3 worm cellular contexts compared by ENCODE assay signal in genomic region chrX:4123368-4123767, ce11.
A peak's percentile ranks its signal among the peaks of the same experiment; 100 is the strongest.
TF ChIP-seq lines count a peak whose summit lies in the region.

No protein-coding gene starts in this region.

TF ChIP-seq in whole organism, L1 larva, 84 proteins besides CTCF, POLR2A, EP300 and RAD21:
- TF ChIP-seq C16A3.4 (tag; optimal IDR thresholded peaks at IDR 0.05; lab: Kevin White, UChicago), result no peak
- TF ChIP-seq tbx-2 (tag; optimal IDR thresholded peaks at IDR 0.05; lab: Kevin White, UChicago), result peak; percentile 18
- TF ChIP-seq fkh-8 (tag; optimal IDR thresholded peaks at IDR 0.05; lab: Kevin White, UChicago), result peak; percentile 9
- no peak for TF ChIP-seq ama-1 (optimal IDR thresholded peaks at IDR 0.05; lab: Kevin White, UChicago)
- peak; percentile 64 for TF ChIP-seq lin-14 (GFP tag; optimal IDR thresholded peaks at IDR 0.05; lab: Kevin White, UChicago)
- TF ChIP-seq fkh-10 (GFP tag; optimal IDR thresholded peaks at IDR 0.05; lab: Kevin White, UChicago), result peak; percentile 13
- TF ChIP-seq snpc-4 (tag; optimal IDR thresholded peaks at IDR 0.05; lab: Kevin White, UChicago), result no peak
- no peak for TF ChIP-seq sox-4 (tag; optimal IDR thresholded peaks at IDR 0.05; lab: Kevin White, UChicago)
- peak; percentile 6 for TF ChIP-seq unc-86 (tag; optimal IDR thresholded peaks at IDR 0.05; lab: Kevin White, UChicago)
TF ChIP-seq in whole organism, L1 larva: peak in this region for 5.

TF ChIP-seq in whole organism, late embryonic, 69 proteins besides CTCF, POLR2A, EP300 and RAD21:
- peak; percentile 38 for TF ChIP-seq unc-55 (GFP tag; optimal IDR thresholded peaks at IDR 0.05; lab: Kevin White, UChicago)
- peak; percentile 52 for TF ChIP-seq unc-42 (tag; optimal IDR thresholded peaks at IDR 0.05; lab: Kevin White, UChicago)
- no peak for TF ChIP-seq syd-9 (tag; optimal IDR thresholded peaks at IDR 0.05; lab: Kevin White, UChicago)
- TF ChIP-seq ceh-14 (tag; optimal IDR thresholded peaks at IDR 0.05; lab: Kevin White, UChicago), result peak; percentile 23

TF ChIP-seq in whole organism, mixed stage, embryonic, 35 proteins besides CTCF, POLR2A, EP300 and RAD21:
- no peak for TF ChIP-seq mep-1 (tag; optimal IDR thresholded peaks at IDR 0.05; lab: Kevin White, UChicago)
- peak; percentile 26 for TF ChIP-seq unc-62 (GFP tag; optimal IDR thresholded peaks at IDR 0.05; lab: Kevin White, UChicago)
- TF ChIP-seq ces-1 (GFP tag; optimal IDR thresholded peaks at IDR 0.05; lab: Kevin White, UChicago), result peak; percentile 83
TF ChIP-seq in whole organism, mixed stage, embryonic: peak in this region for 2.

Comparison
In these comparisons a context has a peak if more than half of its experiments do, and no peak if none do; other contexts are left out.
1. Of the 10 proteins assayed by ChIP-seq in both whole organism, L1 larva and whole organism, late embryonic: peak only in whole organism, L1 larva: fkh-10, tbx-2 and unc-86; only in whole organism, late embryonic: none; in both: none; in neither: 7.